Worm (Caenorhabditis elegans) whole organism, early embryonic: Measurements from ENCODE around the gene Y17D7C.1.

Experiments used
- B0310.2 ChIP-seq: sonication (generic microtip); optimal IDR thresholded peaks from 2 replicates; lab custom pipeline; 2016; ENCODE audit warnings: mild to moderate bottlenecking, missing genetic modification characterization, missing compliant biosample characterization
- F13C5.2 ChIP-seq: sonication (generic microtip); optimal IDR thresholded peaks from 2 replicates; lab custom pipeline; 2017; ENCODE audit warnings: mild to moderate bottlenecking, missing genetic modification characterization, inconsistent platforms, missing compliant biosample characterization
- aly-1 ChIP-seq: sonication (generic microtip); optimal IDR thresholded peaks from 2 replicates; lab custom pipeline; 2016; ENCODE audit warnings: missing genetic modification characterization, missing compliant biosample characterization
- ama-1 ChIP-seq: fragments of 150-350 bp; optimal IDR thresholded peaks from 2 replicates; lab custom pipeline; 2014
- ceh-13 ChIP-seq: fragments of 200-800 bp; sonication (Bioruptor generic); optimal IDR thresholded peaks from 2 replicates; lab custom pipeline; 2018; ENCODE audit warnings: mild to moderate bottlenecking, missing genetic modification characterization, missing compliant biosample characterization
- ceh-36 ChIP-seq: sonication (generic microtip); optimal IDR thresholded peaks from 2 replicates; lab custom pipeline; 2016; ENCODE audit warnings: missing genetic modification characterization, inconsistent platforms, missing compliant biosample characterization
- ets-7 ChIP-seq: sonication (generic microtip); optimal IDR thresholded peaks from 2 replicates; lab custom pipeline; 2016; ENCODE audit warnings: missing genotype, missing genetic modification characterization, missing compliant biosample characterization
- flt-1 ChIP-seq: fragments of 200-800 bp; sonication (Bioruptor generic); IDR thresholded peaks from 2 replicates; pipeline ENCODE4 v1.3.6; 2022; ENCODE audit warnings: missing genetic modification characterization, missing compliant biosample characterization
- hmbx-1 ChIP-seq: sonication (generic microtip); optimal IDR thresholded peaks from 2 replicates; lab custom pipeline; 2016; ENCODE audit warnings: mild to moderate bottlenecking, missing genetic modification characterization, missing compliant biosample characterization
- hmg-4 ChIP-seq: fragments of 200-800 bp; sonication (Bioruptor generic); optimal IDR thresholded peaks from 2 replicates; lab custom pipeline; 2018; ENCODE audit warnings: mild to moderate bottlenecking, missing genetic modification characterization, missing compliant biosample characterization
- hnd-1 ChIP-seq: sonication (generic microtip); optimal IDR thresholded peaks from 2 replicates; lab custom pipeline; 2016; ENCODE audit warnings: missing genetic modification characterization, missing compliant biosample characterization
- pes-1 ChIP-seq: fragments of 200-800 bp; sonication (Bioruptor generic); IDR thresholded peaks from 2 replicates; pipeline ENCODE4 v1.3.6; 2022; ENCODE audit warnings: missing genetic modification reagents, missing genetic modification characterization, missing compliant biosample characterization
- scrt-1 ChIP-seq: fragments of 200-800 bp; sonication (Bioruptor generic); IDR thresholded peaks from 2 replicates; pipeline ENCODE4 v1.3.6; 2022; ENCODE audit warnings: missing genetic modification characterization, missing compliant biosample characterization
- sea-1 ChIP-seq: fragments of 200-800 bp; sonication (Bioruptor generic); conservative IDR thresholded peaks from 2 replicates; pipeline ENCODE4 v1.3.6; 2022; ENCODE audit warnings: missing genetic modification characterization, missing compliant biosample characterization
- tbx-11 ChIP-seq: fragments of 200-800 bp; sonication (Bioruptor generic); IDR thresholded peaks from 2 replicates; pipeline ENCODE4 v1.3.6; 2022; ENCODE audit warnings: missing genetic modification characterization, missing compliant biosample characterization
- tbx-37 ChIP-seq: fragments of 200-800 bp; sonication (Bioruptor generic); conservative IDR thresholded peaks from 2 replicates; pipeline ENCODE4 v1.3.6; 2022; ENCODE audit warnings: missing genetic modification reagents, missing genetic modification characterization, missing compliant biosample characterization
- tra-4 ChIP-seq: sonication (generic microtip); optimal IDR thresholded peaks from 2 replicates; lab custom pipeline; 2017; ENCODE audit warnings: missing genetic modification characterization, missing compliant biosample characterization

Gene Y17D7C.1

DNA sequence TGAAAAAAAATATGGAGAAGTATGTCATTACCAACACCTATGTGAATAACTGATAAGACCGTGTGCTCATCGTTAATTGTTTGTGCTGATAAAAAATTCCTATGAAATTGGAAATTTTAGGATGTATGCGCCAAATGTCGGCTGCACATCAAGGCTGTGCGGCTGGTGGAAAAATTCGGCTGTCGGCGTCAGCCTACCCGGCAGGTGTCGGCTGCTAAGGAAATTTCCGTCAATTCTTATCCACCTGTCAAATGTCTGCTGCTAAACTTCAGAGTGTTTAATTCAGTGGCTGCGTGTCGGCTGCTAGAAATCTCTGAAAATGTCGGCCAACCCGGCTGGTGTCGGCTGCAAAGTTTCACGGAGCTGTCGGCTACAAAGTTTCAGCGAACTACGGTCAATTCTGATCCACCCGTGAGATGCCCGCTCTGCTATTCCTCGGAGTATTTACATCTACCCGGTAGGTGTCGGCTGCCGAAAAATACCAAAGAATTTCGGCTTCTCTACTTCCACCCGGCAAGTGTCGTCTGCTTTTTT, 13.7 kb downstream of the Y17D7C.1 start, which contains the start of gene Y17D7C.2:
Gene Y17D7C.2 (minus strand): TSS at position 32 of the 534 bp plus-strand sequence.
- TF ChIP-seq tbx-37 (GFP tag; lab: Robert Waterston, UW) (no peak), hnd-1 (no peak), tbx-11 (peak; percentile 52; the same call in 1 of the 2 replicates), hmbx-1 (no peak), ceh-13 (peak; percentile 70), hmg-4 (GFP tag; lab: Kevin White, UChicago) (peak; percentile 1), flt-1 (GFP tag; lab: Robert Waterston, UW) (peak; percentile 44; the same call in 1 of the 2 replicates), ama-1 (lab: Kevin White, UChicago) (peak; percentile 33), ceh-36 (no peak), tra-4 (tag; lab: Kevin White, UChicago) (no peak), B0310.2 (tag; lab: Kevin White, UChicago) (no peak), aly-1 (tag; lab: Kevin White, UChicago) (peak; percentile 86), F13C5.2 (no peak), ets-7 (tag; lab: Kevin White, UChicago) (no peak), pes-1 (GFP tag; lab: Robert Waterston, UW) (no peak), scrt-1 (GFP tag; lab: Robert Waterston, UW) (peak; percentile 63), sea-1 (GFP tag; lab: Robert Waterston, UW) (peak; percentile 84)

DNA sequence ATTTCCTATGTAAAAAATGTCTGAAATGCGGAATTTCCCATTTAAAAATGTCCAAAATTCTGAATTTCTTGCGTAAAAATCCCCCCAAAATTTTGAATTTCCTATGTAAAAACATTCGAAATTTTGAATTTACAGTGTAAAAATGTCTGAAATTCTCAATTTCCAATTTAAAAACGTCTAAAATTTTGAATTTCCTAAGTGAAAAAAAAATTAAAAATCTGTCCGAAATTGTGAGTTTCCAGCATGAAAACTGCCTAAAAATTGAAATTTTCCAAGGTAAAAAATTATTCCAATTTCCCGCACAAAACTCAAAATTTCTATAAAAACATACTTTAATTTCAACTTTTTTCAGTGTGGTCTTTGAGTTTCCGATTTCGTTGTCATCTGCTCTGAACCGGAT, 15.5 kb downstream of the Y17D7C.1 start:
- TF ChIP-seq hmg-4 (GFP tag; lab: Kevin White, UChicago) = no peak

DNA sequence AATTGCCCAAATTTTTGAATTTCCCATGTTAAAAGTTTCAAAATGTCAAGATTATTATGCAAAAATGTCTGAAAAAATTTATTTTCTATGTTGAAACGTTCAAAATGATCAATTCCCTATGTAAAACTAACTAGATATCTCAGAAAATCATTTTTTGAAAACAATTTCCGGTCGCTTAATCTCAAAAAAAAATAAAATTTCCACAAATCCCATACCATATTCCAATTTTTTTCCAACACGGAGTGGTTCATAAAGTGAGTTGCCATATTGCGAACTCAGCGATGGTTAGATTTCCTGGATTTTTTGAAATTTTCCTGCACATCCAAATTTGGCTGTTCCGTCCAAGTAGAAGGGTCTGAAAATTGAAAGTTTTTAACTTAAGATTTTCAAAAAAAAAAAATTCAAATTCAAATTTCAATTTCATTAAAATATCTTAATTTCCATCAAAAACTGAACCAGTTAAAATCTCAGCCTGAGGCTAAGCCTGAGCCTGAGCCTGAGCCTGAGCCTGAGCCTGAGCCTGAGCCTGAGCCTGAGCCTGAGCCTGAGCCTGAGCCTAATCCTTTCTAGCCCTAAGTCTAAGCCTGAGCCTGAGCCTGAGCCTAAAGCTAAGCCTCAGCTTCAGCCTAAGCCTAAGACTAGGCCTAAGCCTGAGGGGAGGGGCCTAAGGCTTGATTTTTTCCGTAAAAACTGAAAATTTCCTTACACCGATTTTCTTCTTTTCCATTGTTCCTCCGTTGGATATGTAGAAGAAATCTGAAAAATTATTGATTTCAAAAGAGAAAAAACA, 16.3 kb downstream of the Y17D7C.1 start:
- TF ChIP-seq ceh-36 (peak; percentile 57), flt-1 (GFP tag; lab: Robert Waterston, UW) (peak; percentile 52), ceh-13 (no peak), tbx-37 (GFP tag; lab: Robert Waterston, UW) (no peak)

DNA sequence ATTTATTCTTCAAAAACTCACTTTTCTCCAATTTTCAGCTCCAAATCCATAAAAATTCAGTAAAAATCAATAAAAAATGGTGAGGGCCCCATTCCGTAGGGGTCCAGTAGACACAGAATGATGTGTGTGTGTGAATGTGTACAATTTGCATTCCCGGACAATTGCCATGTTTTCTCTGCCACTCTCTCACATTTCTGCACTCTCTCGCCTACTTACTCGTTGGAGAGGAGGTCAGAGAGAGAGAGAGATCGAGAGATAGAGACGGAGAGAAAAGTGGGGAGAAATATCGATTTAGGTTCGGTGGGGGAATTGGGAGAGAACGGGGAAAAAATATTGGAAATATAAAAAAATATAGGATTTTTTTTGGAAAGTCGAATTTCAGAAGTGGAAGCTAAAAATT, 17.2 kb downstream of the Y17D7C.1 start:
- TF ChIP-seq scrt-1 (GFP tag; lab: Robert Waterston, UW) (no peak), tra-4 (tag; lab: Kevin White, UChicago) (no peak), aly-1 (tag; lab: Kevin White, UChicago) (no peak), F13C5.2 (no peak), flt-1 (GFP tag; lab: Robert Waterston, UW) (peak; percentile 68; the same call in 1 of the 2 replicates), hnd-1 (peak; percentile 45), ceh-36 (no peak), tbx-37 (GFP tag; lab: Robert Waterston, UW) (no peak), hmbx-1 (no peak), tbx-11 (0 out of 2 replicates have a peak, but pooled peaks have one; percentile 58), ets-7 (tag; lab: Kevin White, UChicago) (no peak), hmg-4 (GFP tag; lab: Kevin White, UChicago) (peak; percentile 23), sea-1 (GFP tag; lab: Robert Waterston, UW) (no peak), ceh-13 (peak; percentile 72)

DNA sequence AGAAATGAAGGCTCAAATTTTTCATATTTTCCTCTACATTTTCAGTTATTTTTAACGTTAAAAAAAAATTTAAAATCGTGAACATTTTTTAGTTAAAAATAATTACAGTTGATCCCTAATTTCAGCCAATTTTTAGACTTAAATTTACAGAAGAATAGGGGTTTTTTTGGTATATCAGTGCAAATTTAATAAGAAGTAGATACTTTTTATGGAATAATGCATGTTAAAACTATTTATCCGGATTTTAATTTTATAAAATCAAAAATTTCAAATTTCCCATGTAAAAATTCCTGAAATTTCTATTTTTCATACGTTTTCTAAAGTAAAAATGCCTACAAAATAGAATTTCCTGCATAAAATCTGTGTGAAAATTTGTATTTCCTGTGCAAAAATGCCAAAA, 17.7 kb downstream of the Y17D7C.1 start:
- TF ChIP-seq hmg-4 (GFP tag; lab: Kevin White, UChicago) (no peak), tra-4 (tag; lab: Kevin White, UChicago) (no peak), sea-1 (GFP tag; lab: Robert Waterston, UW) (no peak)

DNA sequence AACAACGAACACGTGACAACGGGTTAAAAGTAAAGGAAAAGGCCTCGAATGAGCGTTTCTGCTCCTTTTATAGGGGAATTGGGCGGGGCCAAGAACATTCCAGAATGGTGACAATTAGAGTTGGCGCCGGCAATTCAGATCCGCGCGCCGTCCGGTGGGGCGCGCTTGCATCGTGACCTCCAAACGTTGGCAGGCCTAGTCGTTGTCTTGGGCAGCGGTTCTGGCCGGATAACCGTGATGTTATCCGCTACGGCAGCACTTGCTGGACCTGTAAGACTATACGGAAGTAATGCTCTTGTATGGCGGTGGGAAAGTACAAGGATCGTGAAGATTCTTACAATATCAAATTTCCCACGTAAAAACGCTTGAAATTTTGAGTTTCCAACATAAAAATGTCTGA, 18.4 kb downstream of the Y17D7C.1 start:
- 0 out of 2 replicates have a peak, but pooled peaks have one; percentile 46 for TF ChIP-seq sea-1 (GFP tag; lab: Robert Waterston, UW)
- peak; percentile 41; the same call in 1 of the 2 replicates for TF ChIP-seq tbx-11

DNA sequence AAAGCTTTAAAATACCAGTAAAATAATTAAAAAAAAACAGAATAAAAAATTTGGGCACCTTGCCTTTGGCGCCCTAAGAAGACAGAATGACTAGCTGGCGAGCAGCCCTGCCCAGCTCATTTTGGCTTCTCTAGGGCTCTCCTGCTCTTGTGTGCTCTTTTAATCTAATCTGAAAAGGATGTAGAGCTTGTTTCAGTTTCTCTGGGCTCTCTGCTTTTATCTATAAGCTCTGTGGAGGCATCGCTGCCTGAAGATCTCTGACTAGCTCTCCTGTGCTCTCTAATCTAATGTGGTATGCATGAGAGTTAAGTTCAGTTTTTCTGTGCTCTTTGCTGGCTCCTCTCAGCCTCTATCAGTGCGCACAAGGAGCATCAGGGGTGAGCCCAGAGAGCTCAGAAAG, 19.5 kb downstream of the Y17D7C.1 start:
- TF ChIP-seq aly-1 (tag; lab: Kevin White, UChicago) = no peak
- no peak for TF ChIP-seq sea-1 (GFP tag; lab: Robert Waterston, UW)
- TF ChIP-seq ets-7 (tag; lab: Kevin White, UChicago) = no peak
- no peak for TF ChIP-seq flt-1 (GFP tag; lab: Robert Waterston, UW)
- no peak for TF ChIP-seq tbx-11
- no peak for TF ChIP-seq ceh-13
- TF ChIP-seq ama-1 (lab: Kevin White, UChicago) = no peak
- TF ChIP-seq hmg-4 (GFP tag; lab: Kevin White, UChicago) = no peak
- no peak for TF ChIP-seq scrt-1 (GFP tag; lab: Robert Waterston, UW)

DNA sequence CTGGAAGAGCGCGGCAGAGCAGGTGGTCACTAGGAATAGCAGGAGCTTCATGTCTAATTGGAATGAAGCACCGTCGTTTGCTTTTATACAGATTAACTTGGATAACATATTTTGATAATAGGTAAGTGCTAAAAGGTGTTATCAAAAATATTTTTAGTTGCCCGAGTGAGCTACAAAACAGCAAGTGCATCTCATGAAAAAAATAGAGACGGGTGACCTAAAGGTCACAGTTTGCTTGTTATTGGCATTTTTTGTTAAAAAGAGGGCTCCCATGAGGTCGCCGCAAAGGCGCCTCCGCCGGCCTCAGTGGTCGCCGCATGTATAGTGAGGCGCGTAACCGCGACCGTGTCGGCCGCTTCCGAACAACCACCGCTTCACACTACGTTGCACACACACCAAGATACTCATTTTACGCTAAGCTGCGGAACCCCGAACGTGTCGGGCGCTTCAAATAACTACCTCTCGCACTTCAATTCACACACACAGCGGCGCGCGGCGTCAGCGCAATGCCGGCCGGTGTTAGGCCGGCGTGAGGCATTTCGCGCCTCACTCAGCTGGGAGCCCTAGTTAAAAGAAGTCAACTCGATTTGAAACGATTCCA, 23.1 kb downstream of the Y17D7C.1 start, which contains the start of gene asp-19:
Gene asp-19 (minus strand): TSS at position 51 of the 601 bp plus-strand sequence.
- TF ChIP-seq ama-1 (lab: Kevin White, UChicago) (no peak), B0310.2 (tag; lab: Kevin White, UChicago) (no peak), hmg-4 (GFP tag; lab: Kevin White, UChicago) (no peak)
